Fruit fly (Drosophila melanogaster) whole organism, embryonic: ENCODE measurements around the gene CG10252.

Experiments used
- Atf-2 ChIP-seq: fragments of 200-800 bp; sonication (Bioruptor generic); optimal IDR thresholded peaks from 2 replicates; lab custom pipeline; 2016; ENCODE audit warnings: missing biosample characterization, missing genetic modification characterization
- BtbVII ChIP-seq: fragments of 200-800 bp; sonication (Bioruptor generic); optimal IDR thresholded peaks from 3 replicates; lab custom pipeline; 2017; ENCODE audit warnings: missing biosample characterization, mild to moderate bottlenecking, missing genetic modification characterization
- CG10959 ChIP-seq: fragments of 200-800 bp; sonication (Bioruptor generic); IDR thresholded peaks from 2 replicates; pipeline ENCODE4 v1.3.6; 2022; ENCODE audit warnings: missing biosample characterization, missing genetic modification characterization
- CG11398 ChIP-seq: fragments of 200-800 bp; sonication (Bioruptor generic); optimal IDR thresholded peaks from 2 replicates; lab custom pipeline; 2016; ENCODE audit warnings: missing biosample characterization, missing genetic modification characterization
- CG11695 ChIP-seq: fragments of 200-800 bp; sonication (Bioruptor generic); IDR thresholded peaks from 3 replicates; pipeline ENCODE4 v1.3.6; 2022; ENCODE audit warnings: missing biosample characterization, missing genetic modification characterization
- CG13287 ChIP-seq: fragments of 200-800 bp; sonication (Bioruptor generic); IDR thresholded peaks from 2 replicates; pipeline ENCODE4 v1.3.6; 2022; ENCODE audit warnings: missing biosample characterization, missing genetic modification characterization; ENCODE audit not compliant: partially characterized antibody
- CG14667 ChIP-seq: fragments of 200-800 bp; sonication (Bioruptor generic); IDR thresholded peaks from 2 replicates; pipeline ENCODE4 v1.3.6; 2022; ENCODE audit warnings: missing biosample characterization, missing genetic modification characterization
- CG15011 ChIP-seq: fragments of 200-800 bp; sonication (Bioruptor generic); optimal IDR thresholded peaks from 3 replicates; lab custom pipeline; 2018; ENCODE audit warnings: missing biosample characterization, mild to moderate bottlenecking, missing genetic modification characterization
- CG17328 ChIP-seq: fragments of 200-800 bp; sonication (Bioruptor generic); IDR thresholded peaks from 2 replicates; pipeline ENCODE4 v1.3.6; 2022; ENCODE audit warnings: missing biosample characterization, missing genetic modification characterization
- CG17829 ChIP-seq: fragments of 200-800 bp; optimal IDR thresholded peaks from 2 replicates; lab custom pipeline; 2019; ENCODE audit warnings: missing biosample characterization, mild to moderate bottlenecking, missing genetic modification characterization, moderate library complexity
- CG2116 ChIP-seq: fragments of 200-800 bp; sonication (Bioruptor generic); optimal IDR thresholded peaks from 3 replicates; lab custom pipeline; 2018; ENCODE audit warnings: missing biosample characterization, mild to moderate bottlenecking, missing genetic modification characterization
- CG3065 ChIP-seq: fragments of 200-800 bp; sonication (Bioruptor generic); optimal IDR thresholded peaks from 2 replicates; lab custom pipeline; 2016; ENCODE audit warnings: missing biosample characterization, missing genetic modification characterization
- CG31441 ChIP-seq: fragments of 200-800 bp; sonication (Bioruptor generic); IDR thresholded peaks from 2 replicates; pipeline ENCODE4 v1.3.6; 2022; ENCODE audit warnings: missing biosample characterization, missing genetic modification characterization
- CG3163 ChIP-seq: fragments of 200-800 bp; sonication (Bioruptor generic); optimal IDR thresholded peaks from 3 replicates; lab custom pipeline; 2016; ENCODE audit warnings: missing biosample characterization, missing genetic modification characterization
- CG32772 ChIP-seq: fragments of 200-800 bp; sonication (Bioruptor generic); IDR thresholded peaks from 2 replicates; pipeline ENCODE4 v1.3.6; 2022; ENCODE audit warnings: missing biosample characterization, missing genetic modification characterization
- CG33557 ChIP-seq: fragments of 200-800 bp; sonication (Bioruptor generic); optimal IDR thresholded peaks from 2 replicates; lab custom pipeline; 2019; ENCODE audit warnings: missing biosample characterization, mild to moderate bottlenecking, missing genetic modification characterization, moderate library complexity
- CG34224 ChIP-seq: fragments of 200-800 bp; sonication (Bioruptor generic); IDR thresholded peaks from 3 replicates; pipeline ENCODE4 v1.3.6; 2022; ENCODE audit warnings: missing biosample characterization, missing genetic modification characterization; ENCODE audit not compliant: partially characterized antibody
- CG34422 ChIP-seq: fragments of 200-800 bp; sonication (Bioruptor generic); IDR thresholded peaks from 3 replicates; pipeline ENCODE4 v1.3.6; 2022; ENCODE audit warnings: missing biosample characterization, missing genetic modification characterization
- CG43689 ChIP-seq: fragments of 200-800 bp; sonication (Bioruptor generic); IDR thresholded peaks from 2 replicates; pipeline ENCODE4 v1.3.6; 2022; ENCODE audit warnings: missing biosample characterization, missing genetic modification characterization
- CG6689 ChIP-seq: fragments of 200-800 bp; sonication (Bioruptor generic); IDR thresholded peaks from 2 replicates; pipeline ENCODE4 v1.3.6; 2022; ENCODE audit warnings: missing biosample characterization, missing genetic modification characterization
- CG7271 ChIP-seq: fragments of 200-800 bp; sonication (Bioruptor generic); optimal IDR thresholded peaks from 2 replicates; lab custom pipeline; 2018; ENCODE audit warnings: missing biosample characterization, mild to moderate bottlenecking, missing genetic modification characterization, moderate library complexity
- CG7839 ChIP-seq: fragments of 200-800 bp; sonication (Bioruptor generic); optimal IDR thresholded peaks from 3 replicates; lab custom pipeline; 2018; ENCODE audit warnings: missing biosample characterization, mild to moderate bottlenecking, missing genetic modification characterization, moderate library complexity
- CG7928 ChIP-seq: fragments of 200-800 bp; sonication (Bioruptor generic); optimal IDR thresholded peaks from 2 replicates; lab custom pipeline; 2017; ENCODE audit warnings: missing biosample characterization, mild to moderate bottlenecking, missing genetic modification characterization
- CG9817 ChIP-seq: fragments of 200-800 bp; sonication (Bioruptor generic); optimal IDR thresholded peaks from 2 replicates; lab custom pipeline; 2018; ENCODE audit warnings: missing biosample characterization, mild to moderate bottlenecking, missing genetic modification characterization, moderate library complexity
- CoRest ChIP-seq: fragments of 200-800 bp; sonication (Bioruptor generic); optimal IDR thresholded peaks from 3 replicates; lab custom pipeline; 2018; ENCODE audit warnings: missing biosample characterization, mild to moderate bottlenecking, missing genetic modification characterization, moderate library complexity
- MBD-R2 ChIP-seq: fragments of 200-800 bp; sonication (Bioruptor generic); IDR thresholded peaks from 2 replicates; pipeline ENCODE4 v1.3.6; 2022; ENCODE audit warnings: missing biosample characterization, missing genetic modification characterization
- MESR4 ChIP-seq: fragments of 200-800 bp; sonication (Bioruptor generic); optimal IDR thresholded peaks from 2 replicates; lab custom pipeline; 2018; ENCODE audit warnings: missing biosample characterization, mild to moderate bottlenecking, missing genetic modification characterization, moderate library complexity
- Max ChIP-seq: fragments of 200-800 bp; sonication (Bioruptor generic); optimal IDR thresholded peaks from 2 replicates; lab custom pipeline; 2016; ENCODE audit warnings: missing biosample characterization, mild to moderate bottlenecking, missing genetic modification characterization
- Ssrp ChIP-seq: fragments of 200-800 bp; sonication (Bioruptor generic); optimal IDR thresholded peaks from 2 replicates; lab custom pipeline; 2018; ENCODE audit warnings: missing biosample characterization, mild to moderate bottlenecking, missing genetic modification characterization, moderate library complexity
- Tbp ChIP-seq: fragments of >200 bp; optimal IDR thresholded peaks from 2 replicates; lab custom pipeline; 2018; ENCODE audit warnings: missing biosample characterization, missing genetic modification characterization
- cato ChIP-seq: fragments of 200-800 bp; sonication (Bioruptor generic); optimal IDR thresholded peaks from 2 replicates; lab custom pipeline; 2016; ENCODE audit warnings: missing biosample characterization, missing genetic modification characterization, borderline replicate concordance
- cg ChIP-seq: fragments of 200-800 bp; sonication (Bioruptor generic); optimal IDR thresholded peaks from 3 replicates; lab custom pipeline; 2019; ENCODE audit warnings: missing biosample characterization, mild to moderate bottlenecking, missing genetic modification characterization, moderate library complexity
- chif ChIP-seq, 2 experiments: fragments of 200-800 bp; sonication (Bioruptor generic); optimal IDR thresholded peaks; 3 replicates each; lab custom pipeline; 2016; ENCODE audit warnings: missing biosample characterization in 2 of 2, missing genetic modification characterization in 2 of 2
- dysf ChIP-seq: fragments of 200-800 bp; sonication (Bioruptor generic); IDR thresholded peaks from 3 replicates; pipeline ENCODE4 v1.3.6; 2022; ENCODE audit warnings: missing biosample characterization, missing genetic modification characterization
- exex ChIP-seq: fragments of 200-800 bp; sonication (Bioruptor generic); optimal IDR thresholded peaks from 4 replicates; lab custom pipeline; 2018; ENCODE audit warnings: missing biosample characterization, mild to moderate bottlenecking, missing genetic modification characterization, moderate library complexity
- gce ChIP-seq: fragments of 200-800 bp; sonication (Bioruptor generic); IDR thresholded peaks from 3 replicates; pipeline ENCODE4 v1.3.6; 2022; ENCODE audit warnings: missing biosample characterization, missing genetic modification characterization
- jing ChIP-seq: fragments of 200-800 bp; sonication (Bioruptor generic); optimal IDR thresholded peaks from 2 replicates; lab custom pipeline; 2018; ENCODE audit warnings: missing biosample characterization, mild to moderate bottlenecking, missing genetic modification characterization
- lov ChIP-seq, 2 experiments: fragments of 200-800 bp in 1 of 2; fragments of >200 bp in 1 of 2; sonication (Bioruptor generic) in 1 of 2; IDR thresholded peaks in 1 of 2; optimal IDR thresholded peaks in 1 of 2; 2 replicates in 1 of 2; 3 replicates in 1 of 2; pipeline versions ENCODE4 v1.3.6 to Lab custom; 2017 to 2022; ENCODE audit warnings: missing biosample characterization in 1 of 2, missing genetic modification characterization in 1 of 2
- nerfin-1 ChIP-seq: fragments of 200-800 bp; sonication (Bioruptor generic); optimal IDR thresholded peaks from 3 replicates; lab custom pipeline; 2019; ENCODE audit warnings: missing biosample characterization, mild to moderate bottlenecking, missing genetic modification characterization, moderate library complexity
- pfk ChIP-seq: fragments of 200-800 bp; sonication (Bioruptor generic); optimal IDR thresholded peaks from 2 replicates; lab custom pipeline; 2018; ENCODE audit warnings: missing biosample characterization, mild to moderate bottlenecking, missing genetic modification characterization, moderate library complexity
- repo ChIP-seq: fragments of 200-800 bp; sonication (Bioruptor generic); optimal IDR thresholded peaks from 2 replicates; lab custom pipeline; 2016; ENCODE audit warnings: missing biosample characterization, missing genetic modification characterization
- sens-2 ChIP-seq: fragments of 200-800 bp; sonication (Bioruptor generic); IDR thresholded peaks from 2 replicates; pipeline ENCODE4 v1.3.6; 2022; ENCODE audit warnings: missing biosample characterization, missing genetic modification characterization
- slbo ChIP-seq: fragments of 200-800 bp; sonication (Bioruptor generic); IDR thresholded peaks from 2 replicates; pipeline ENCODE4 v1.3.6; 2022; ENCODE audit warnings: missing biosample characterization, missing genetic modification characterization
- sqz ChIP-seq: fragments of 200-800 bp; sonication (Bioruptor generic); optimal IDR thresholded peaks from 3 replicates; lab custom pipeline; 2018; ENCODE audit warnings: missing biosample characterization, mild to moderate bottlenecking, missing genetic modification characterization
- ssp ChIP-seq: fragments of 200-800 bp; sonication (Bioruptor generic); IDR thresholded peaks from 2 replicates; pipeline ENCODE4 v1.3.6; 2022; ENCODE audit warnings: missing biosample characterization, missing genetic modification characterization
- tio ChIP-seq: fragments of 200-800 bp; sonication (Bioruptor generic); optimal IDR thresholded peaks from 2 replicates; lab custom pipeline; 2017; ENCODE audit warnings: missing biosample characterization, missing genetic modification characterization, inconsistent platforms
- unpg ChIP-seq: fragments of 200-800 bp; sonication (Bioruptor generic); optimal IDR thresholded peaks from 3 replicates; lab custom pipeline; 2018; ENCODE audit warnings: missing biosample characterization, mild to moderate bottlenecking, missing genetic modification characterization, moderate library complexity
- wdn ChIP-seq: fragments of 200-800 bp; sonication (Bioruptor generic); IDR thresholded peaks from 2 replicates; pipeline ENCODE4 v1.3.6; 2022; ENCODE audit warnings: missing biosample characterization, missing genetic modification characterization

The CG10252 gene

dm6 chr3R:23669401-23670216 lies 26.4 kb downstream of the CG10252 start, which contains the start of gene CG31145 (continued):
- peak; percentile 99 for TF ChIP-seq sqz
- TF ChIP-seq BtbVII (GFP tag; lab: Kevin White, UChicago) = peak; percentile 99
- TF ChIP-seq Max = peak; percentile 100
- TF ChIP-seq CG33557 (GFP tag; lab: Kevin White, UChicago) = peak; percentile 87
- peak; percentile 100 for TF ChIP-seq Atf-2 (GFP tag; lab: Kevin White, UChicago)
- TF ChIP-seq wdn (GFP tag; lab: Robert Waterston, UW) = peak; percentile 98
- peak; percentile 98 for TF ChIP-seq MBD-R2
- peak; percentile 100 for TF ChIP-seq Ssrp (tag; lab: Kevin White, UChicago)
- peak; percentile 99 for TF ChIP-seq jing (GFP tag; lab: Kevin White, UChicago)
- peak; percentile 49 for TF ChIP-seq cg (GFP tag; lab: Kevin White, UChicago)
- TF ChIP-seq CG13287 (GFP tag; lab: Robert Waterston, UW) = peak; percentile 7; the same call in 1 of the 2 replicates
- peak; percentile 92 for TF ChIP-seq CG7271 (tag; lab: Kevin White, UChicago)
- TF ChIP-seq CG15011 (GFP tag; lab: Kevin White, UChicago) = peak; percentile 100
- TF ChIP-seq cato (GFP tag; lab: Kevin White, UChicago) = peak; percentile 99
- peak; percentile 99 for TF ChIP-seq slbo (GFP tag; lab: Robert Waterston, UW)
- peak; percentile 99 for TF ChIP-seq CG32772
- peak; percentile 99 for TF ChIP-seq CG3065
- peak; percentile 47 for TF ChIP-seq pfk (GFP tag; lab: Kevin White, UChicago)
- TF ChIP-seq MESR4 (GFP tag; lab: Kevin White, UChicago) = peak; percentile 73
- no peak for TF ChIP-seq Tbp
- peak; percentile 99 for TF ChIP-seq CG11398 (GFP tag; lab: Kevin White, UChicago)
- peak; percentile 95 for TF ChIP-seq sens-2 (GFP tag; lab: Robert Waterston, UW)
- TF ChIP-seq exex (tag; lab: Kevin White, UChicago) = peak; percentile 93
- TF ChIP-seq dysf (GFP tag; lab: Robert Waterston, UW) = peak; percentile 100
- peak; percentile 100 for TF ChIP-seq CG7839
- peak; percentile 93 for TF ChIP-seq CG2116 (GFP tag; lab: Kevin White, UChicago)
- peak; percentile 99 for TF ChIP-seq repo (GFP tag; lab: Kevin White, UChicago)
- peak; percentile 98 for TF ChIP-seq CG17328
- TF ChIP-seq CG9817 (tag; lab: Kevin White, UChicago) = peak; percentile 99
- peak; percentile 95 for TF ChIP-seq CG3163 (GFP tag; lab: Kevin White, UChicago)
- peak; percentile 34; the same call in 2 of the 3 replicates for TF ChIP-seq CG34224 (GFP tag; lab: Robert Waterston, UW)
- peak; percentile 99 for TF ChIP-seq unpg (GFP tag; lab: Kevin White, UChicago)
- TF ChIP-seq tio (GFP tag; lab: Kevin White, UChicago) = peak; percentile 100
- peak; percentile 98 for TF ChIP-seq nerfin-1
- TF ChIP-seq ssp (GFP tag; lab: Robert Waterston, UW) = peak; percentile 95
- TF ChIP-seq CG11695 (GFP tag; lab: Robert Waterston, UW) = peak; percentile 99
- TF ChIP-seq CG6689 = peak; percentile 99
- peak; percentile 96 for TF ChIP-seq CG43689
- peak; percentile 95 for TF ChIP-seq CG10959
- peak; percentile 99 for TF ChIP-seq chif (GFP tag; optimal IDR thresholded peaks at IDR 0.05; lab: Kevin White, UChicago)
- peak; percentile 100 for TF ChIP-seq CG31441 (GFP tag; lab: Robert Waterston, UW)
- TF ChIP-seq CoRest (tag; lab: Kevin White, UChicago) = peak; percentile 100
- TF ChIP-seq CG34422 = peak; percentile 99
- peak; percentile 86 for TF ChIP-seq CG7928 (GFP tag; lab: Kevin White, UChicago)
- peak; percentile 99 for TF ChIP-seq CG17829 (tag; lab: Kevin White, UChicago)
- peak; percentile 98 for TF ChIP-seq CG14667
- TF ChIP-seq lov (optimal IDR thresholded peaks at IDR 0.05; lab: Kevin White, UChicago) = no peak
- peak; percentile 94 for TF ChIP-seq lov (GFP tag; IDR thresholded peaks at IDR 0.05; lab: Robert Waterston, UW)
- TF ChIP-seq gce (GFP tag; lab: Robert Waterston, UW) = peak; percentile 97
